Fruit fly (Drosophila melanogaster) whole organism, embryonic: ENCODE data around the gene sau.
A peak's percentile ranks its signal among the peaks of the same experiment; 100 is the strongest.

Experiments
- Abd-B ChIP-seq: fragments of 200-800 bp; sonication (Bioruptor generic); optimal IDR thresholded peaks from 2 replicates; lab custom pipeline; 2018; ENCODE audit warnings: missing biosample characterization, mild to moderate bottlenecking, missing genetic modification characterization, moderate library complexity
- CG10462 ChIP-seq: fragments of 200-800 bp; sonication (Bioruptor generic); optimal IDR thresholded peaks from 2 replicates; lab custom pipeline; 2016; ENCODE audit warnings: missing biosample characterization, missing genetic modification characterization
- CG11695 ChIP-seq: fragments of 200-800 bp; sonication (Bioruptor generic); IDR thresholded peaks from 3 replicates; pipeline ENCODE4 v1.3.6; 2022; ENCODE audit warnings: missing biosample characterization, missing genetic modification characterization
- CG12104 ChIP-seq: fragments of 200-800 bp; sonication (Bioruptor generic); optimal IDR thresholded peaks from 3 replicates; lab custom pipeline; 2016; ENCODE audit warnings: missing biosample characterization, missing genetic modification characterization
- CG12155 ChIP-seq: fragments of 200-800 bp; sonication (Bioruptor generic); optimal IDR thresholded peaks from 3 replicates; lab custom pipeline; 2016; ENCODE audit warnings: missing biosample characterization, missing genetic modification characterization
- CG12236 ChIP-seq: fragments of 200-800 bp; sonication (Bioruptor generic); optimal IDR thresholded peaks from 2 replicates; lab custom pipeline; 2016; ENCODE audit warnings: missing biosample characterization, missing genetic modification characterization
- CG16863 ChIP-seq: fragments of 200-800 bp; sonication (Bioruptor generic); optimal IDR thresholded peaks from 3 replicates; lab custom pipeline; 2016; ENCODE audit warnings: missing biosample characterization, missing genetic modification characterization
- CG18599 ChIP-seq: fragments of 200-800 bp; sonication (Bioruptor generic); optimal IDR thresholded peaks from 3 replicates; lab custom pipeline; 2017; ENCODE audit warnings: missing biosample characterization, missing genetic modification characterization, mild to moderate bottlenecking, moderate library complexity, missing genetic modification reagents
- CG18764 ChIP-seq: fragments of 200-800 bp; sonication (Bioruptor generic); optimal IDR thresholded peaks from 3 replicates; lab custom pipeline; 2016; ENCODE audit warnings: missing biosample characterization, missing genetic modification characterization
- CG2678 ChIP-seq: fragments of 200-800 bp; sonication (Bioruptor generic); optimal IDR thresholded peaks from 3 replicates; lab custom pipeline; 2019; ENCODE audit warnings: missing biosample characterization, mild to moderate bottlenecking, missing genetic modification characterization, moderate library complexity
- CG31365 ChIP-seq: fragments of 200-800 bp; sonication (Bioruptor generic); optimal IDR thresholded peaks from 2 replicates; lab custom pipeline; 2018; ENCODE audit warnings: missing biosample characterization, mild to moderate bottlenecking, missing genetic modification characterization
- CG31441 ChIP-seq: fragments of 200-800 bp; sonication (Bioruptor generic); IDR thresholded peaks from 2 replicates; pipeline ENCODE4 v1.3.6; 2022; ENCODE audit warnings: missing biosample characterization, missing genetic modification characterization
- CG33213 ChIP-seq: fragments of 200-800 bp; sonication (Bioruptor generic); optimal IDR thresholded peaks from 3 replicates; lab custom pipeline; 2016; ENCODE audit warnings: missing biosample characterization, missing genetic modification characterization
- CG43689 ChIP-seq: fragments of 200-800 bp; sonication (Bioruptor generic); IDR thresholded peaks from 2 replicates; pipeline ENCODE4 v1.3.6; 2022; ENCODE audit warnings: missing biosample characterization, missing genetic modification characterization
- CG5245 ChIP-seq: fragments of 200-800 bp; sonication (Bioruptor generic); optimal IDR thresholded peaks from 3 replicates; lab custom pipeline; 2016; ENCODE audit warnings: missing biosample characterization, missing genetic modification characterization
- CG6689 ChIP-seq: fragments of 200-800 bp; sonication (Bioruptor generic); IDR thresholded peaks from 2 replicates; pipeline ENCODE4 v1.3.6; 2022; ENCODE audit warnings: missing biosample characterization, missing genetic modification characterization
- CG6765 ChIP-seq: fragments of 200-800 bp; sonication (Bioruptor generic); optimal IDR thresholded peaks from 3 replicates; lab custom pipeline; 2017; ENCODE audit warnings: missing biosample characterization, mild to moderate bottlenecking, missing genetic modification characterization
- CG8089 ChIP-seq: fragments of 200-800 bp; sonication (Bioruptor generic); optimal IDR thresholded peaks from 3 replicates; lab custom pipeline; 2016; ENCODE audit warnings: missing biosample characterization, missing genetic modification characterization
- CG8290 ChIP-seq, 3 experiments: fragments of 200-800 bp; sonication (Bioruptor generic); optimal IDR thresholded peaks; 2 replicates each; lab custom pipeline; 2016 to 2019; ENCODE audit warnings: missing biosample characterization in 3 of 3, missing genetic modification characterization in 3 of 3, mild to moderate bottlenecking in 2 of 3, moderate library complexity in 1 of 3
- Dref ChIP-seq: fragments of 200-800 bp; sonication (Bioruptor generic); IDR thresholded peaks from 2 replicates; pipeline ENCODE4 v1.3.6; 2022; ENCODE audit warnings: missing biosample characterization, missing genetic modification characterization
- Hand ChIP-seq: fragments of 200-800 bp; sonication (Bioruptor generic); optimal IDR thresholded peaks from 2 replicates; lab custom pipeline; 2017; ENCODE audit warnings: mild to moderate bottlenecking, missing biosample characterization, missing genetic modification reagents, missing genetic modification characterization
- HmgD ChIP-seq: fragments of 200-800 bp; sonication (Bioruptor generic); optimal IDR thresholded peaks from 3 replicates; lab custom pipeline; 2016; ENCODE audit warnings: missing biosample characterization, missing genetic modification characterization
- Meics ChIP-seq: fragments of 200-800 bp; sonication (Bioruptor generic); optimal IDR thresholded peaks from 2 replicates; lab custom pipeline; 2017; ENCODE audit warnings: missing biosample characterization, mild to moderate bottlenecking, missing genetic modification characterization
- Nf-YC ChIP-seq: fragments of 200-800 bp; optimal IDR thresholded peaks from 3 replicates; lab custom pipeline; 2019; ENCODE audit warnings: missing biosample characterization, mild to moderate bottlenecking, missing genetic modification characterization, moderate library complexity
- Pdp1 ChIP-seq, 2 experiments: fragments of 200-800 bp; sonication (Bioruptor generic); optimal IDR thresholded peaks; 3 replicates each; lab custom pipeline; 2016; ENCODE audit warnings: missing biosample characterization in 2 of 2, missing genetic modification characterization in 2 of 2, mild to moderate bottlenecking in 1 of 2, moderate library complexity in 1 of 2
- Side ChIP-seq: fragments of 200-800 bp; sonication (Bioruptor generic); optimal IDR thresholded peaks from 2 replicates; lab custom pipeline; 2016; ENCODE audit warnings: missing biosample characterization, missing genetic modification characterization
- Ssrp ChIP-seq: fragments of 200-800 bp; sonication (Bioruptor generic); optimal IDR thresholded peaks from 2 replicates; lab custom pipeline; 2018; ENCODE audit warnings: missing biosample characterization, mild to moderate bottlenecking, missing genetic modification characterization, moderate library complexity
- Stat92E ChIP-seq, 3 experiments: fragments of >200 bp in 2 of 3; fragments of 200-800 bp in 1 of 3; sonication (Bioruptor generic) in 1 of 3; optimal IDR thresholded peaks; 2 replicates each; lab custom pipeline; 2017 to 2019; ENCODE audit warnings: missing biosample characterization in 3 of 3, missing genetic modification characterization in 3 of 3, mild to moderate bottlenecking in 1 of 3, moderate library complexity in 1 of 3
- ab ChIP-seq: fragments of 200-800 bp; sonication (Bioruptor generic); optimal IDR thresholded peaks from 2 replicates; lab custom pipeline; 2016; ENCODE audit warnings: missing biosample characterization, missing genetic modification characterization
- abd-A ChIP-seq: fragments of 200-800 bp; sonication (Bioruptor generic); optimal IDR thresholded peaks from 3 replicates; lab custom pipeline; 2019; ENCODE audit warnings: missing biosample characterization, mild to moderate bottlenecking, missing genetic modification characterization, moderate library complexity
- ac ChIP-seq: fragments of 200-800 bp; sonication (Bioruptor generic); optimal IDR thresholded peaks from 3 replicates; lab custom pipeline; 2017; ENCODE audit warnings: missing biosample characterization, mild to moderate bottlenecking, missing genetic modification characterization
- aop ChIP-seq: fragments of 200-800 bp; sonication (Bioruptor generic); IDR thresholded peaks from 2 replicates; pipeline ENCODE4 v1.3.6; 2022; ENCODE audit warnings: missing biosample characterization, missing genetic modification characterization
- bbx ChIP-seq: fragments of 200-800 bp; sonication (Bioruptor generic); IDR thresholded peaks from 2 replicates; pipeline ENCODE4 v1.3.6; 2022; ENCODE audit warnings: missing biosample characterization, missing genetic modification characterization; ENCODE audit not compliant: partially characterized antibody
- chm ChIP-seq: fragments of 200-800 bp; sonication (Bioruptor generic); IDR thresholded peaks from 2 replicates; pipeline ENCODE4 v1.3.6; 2022; ENCODE audit warnings: missing biosample characterization, missing genetic modification characterization
- croc ChIP-seq: fragments of 200-800 bp; sonication (Bioruptor generic); conservative IDR thresholded peaks from 3 replicates; pipeline ENCODE4 v1.3.6; 2022; ENCODE audit warnings: missing biosample characterization, missing genetic modification characterization
- cwo ChIP-seq: fragments of 200-800 bp; sonication (Bioruptor generic); optimal IDR thresholded peaks from 3 replicates; lab custom pipeline; 2017; ENCODE audit warnings: missing biosample characterization, missing genetic modification characterization, mild to moderate bottlenecking, moderate library complexity, missing genetic modification reagents
- da ChIP-seq: fragments of 200-800 bp; sonication (Bioruptor generic); optimal IDR thresholded peaks from 2 replicates; lab custom pipeline; 2016; ENCODE audit warnings: missing biosample characterization, missing genetic modification characterization
- dan ChIP-seq: fragments of 200-800 bp; sonication (Bioruptor generic); IDR thresholded peaks from 2 replicates; pipeline ENCODE4 v1.3.6; 2022; ENCODE audit warnings: missing biosample characterization, missing genetic modification characterization
- dati ChIP-seq: fragments of 200-800 bp; sonication (Bioruptor generic); IDR thresholded peaks from 2 replicates; pipeline ENCODE4 v1.3.6; 2022; ENCODE audit warnings: missing biosample characterization, missing genetic modification characterization
- ewg ChIP-seq: fragments of 200-800 bp; sonication (Bioruptor generic); optimal IDR thresholded peaks from 3 replicates; lab custom pipeline; 2017; ENCODE audit warnings: mild to moderate bottlenecking, missing biosample characterization, missing genetic modification reagents, missing genetic modification characterization
- fd96Cb ChIP-seq: fragments of 200-800 bp; sonication (Bioruptor generic); optimal IDR thresholded peaks from 2 replicates; lab custom pipeline; 2018; ENCODE audit warnings: missing biosample characterization, mild to moderate bottlenecking, missing genetic modification characterization, moderate library complexity
- hth ChIP-seq: fragments of >200 bp; optimal IDR thresholded peaks from 2 replicates; lab custom pipeline; 2017; ENCODE audit warnings: inconsistent platforms
- jigr1 ChIP-seq: fragments of 200-800 bp; sonication (Bioruptor generic); IDR thresholded peaks from 3 replicates; pipeline ENCODE4 v1.3.6; 2022; ENCODE audit warnings: missing biosample characterization, missing genetic modification characterization
- kni ChIP-seq: fragments of 200-800 bp; sonication (Bioruptor generic); optimal IDR thresholded peaks from 3 replicates; lab custom pipeline; 2017; ENCODE audit warnings: mild to moderate bottlenecking, missing biosample characterization, missing genetic modification reagents, missing genetic modification characterization
- otp ChIP-seq: fragments of 200-800 bp; sonication (Bioruptor generic); IDR thresholded peaks from 3 replicates; pipeline ENCODE4, ENCODE4 v1.3.6; 2022; ENCODE audit warnings: missing biosample characterization, missing genetic modification characterization
- pfk ChIP-seq: fragments of 200-800 bp; sonication (Bioruptor generic); optimal IDR thresholded peaks from 2 replicates; lab custom pipeline; 2018; ENCODE audit warnings: missing biosample characterization, mild to moderate bottlenecking, missing genetic modification characterization, moderate library complexity
- scrt ChIP-seq: fragments of 200-800 bp; sonication (Bioruptor generic); optimal IDR thresholded peaks from 2 replicates; lab custom pipeline; 2018; ENCODE audit warnings: missing biosample characterization, mild to moderate bottlenecking, missing genetic modification characterization, moderate library complexity
- sima ChIP-seq: fragments of 200-800 bp; sonication (Bioruptor generic); optimal IDR thresholded peaks from 2 replicates; lab custom pipeline; 2016; ENCODE audit warnings: missing biosample characterization, missing genetic modification characterization
- z ChIP-seq: fragments of 200-800 bp; sonication (Bioruptor generic); IDR thresholded peaks from 3 replicates; pipeline ENCODE4 v1.3.6; 2022; ENCODE audit warnings: missing biosample characterization, missing genetic modification characterization
- zfh2 ChIP-seq: fragments of 200-800 bp; sonication (Bioruptor generic); optimal IDR thresholded peaks from 2 replicates; lab custom pipeline; 2016; ENCODE audit warnings: missing biosample characterization, missing genetic modification characterization

Gene sau

DNA sequence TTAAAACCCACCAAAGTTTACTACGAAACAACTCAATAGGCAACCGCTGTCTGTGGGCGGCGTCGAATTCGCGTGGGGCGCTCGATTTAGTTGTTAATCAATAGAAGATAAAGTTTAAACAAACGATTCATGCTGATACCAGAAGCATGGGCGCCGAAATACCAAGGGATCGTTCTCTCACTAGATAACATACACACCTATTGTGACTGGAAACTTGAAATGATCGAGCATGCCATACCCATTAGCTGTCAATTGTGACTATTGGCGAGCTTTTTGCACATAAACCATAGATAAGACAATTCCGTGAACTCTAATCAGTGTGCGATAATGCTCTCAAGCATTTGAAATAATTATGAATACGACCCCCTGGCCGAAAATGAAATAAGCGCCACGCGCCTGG lies 46.8 kb upstream of the sau start (continued):
- peak; percentile 73 to 82 for TF ChIP-seq Pdp1 (GFP tag; optimal IDR thresholded peaks at IDR 0.05; lab: Kevin White, UChicago)
- 0 out of 3 replicates have a peak, but pooled peaks have one; percentile 53 for TF ChIP-seq otp
- no peak for TF ChIP-seq bbx (GFP tag; lab: Robert Waterston, UW)
- TF ChIP-seq aop: 0 out of 2 replicates have a peak, but pooled peaks have one; percentile 5
- peak; percentile 75 for TF ChIP-seq abd-A (tag; lab: Kevin White, UChicago)
- peak; percentile 60 for TF ChIP-seq Hand (GFP tag; lab: Kevin White, UChicago)
- TF ChIP-seq ac: no peak
- peak; percentile 26 for TF ChIP-seq CG8089 (GFP tag; lab: Kevin White, UChicago)
- TF ChIP-seq CG5245 (GFP tag; lab: Kevin White, UChicago): peak; percentile 55
- TF ChIP-seq Side (GFP tag; lab: Kevin White, UChicago): peak; percentile 74
- TF ChIP-seq scrt: peak; percentile 60
- TF ChIP-seq CG16863 (GFP tag; lab: Kevin White, UChicago): peak; percentile 60
- no peak for TF ChIP-seq kni
- TF ChIP-seq da (GFP tag; lab: Kevin White, UChicago): no peak
- TF ChIP-seq CG31365 (tag; lab: Kevin White, UChicago): peak; percentile 45
- peak; percentile 57 for TF ChIP-seq ewg (GFP tag; lab: Kevin White, UChicago)
- TF ChIP-seq jigr1 (GFP tag; lab: Robert Waterston, UW): peak; percentile 55; the same call in 2 of the 3 replicates
- TF ChIP-seq CG6765 (GFP tag; lab: Kevin White, UChicago): peak; percentile 58
- peak; percentile 2 for TF ChIP-seq CG10462 (GFP tag; lab: Kevin White, UChicago)
- peak; percentile 21; the same call in 1 of the 3 replicates for TF ChIP-seq croc (GFP tag; lab: Robert Waterston, UW)
- peak; percentile 64 for TF ChIP-seq fd96Cb (tag; lab: Kevin White, UChicago)
- TF ChIP-seq Nf-YC (tag; lab: Kevin White, UChicago): peak; percentile 2
- TF ChIP-seq CG12104 (GFP tag; lab: Kevin White, UChicago): no peak
- peak; percentile 39 for TF ChIP-seq HmgD (GFP tag; lab: Kevin White, UChicago)
- peak; percentile 59 for TF ChIP-seq CG18764 (GFP tag; lab: Kevin White, UChicago)
- peak; percentile 64 for TF ChIP-seq Ssrp (tag; lab: Kevin White, UChicago)
- no peak; the same call in 1 of the 2 replicates for TF ChIP-seq CG31441 (GFP tag; lab: Robert Waterston, UW)
- TF ChIP-seq Meics (GFP tag; lab: Kevin White, UChicago): peak; percentile 80
- no peak for TF ChIP-seq dan (GFP tag; lab: Robert Waterston, UW)
- no peak for TF ChIP-seq ab (GFP tag; lab: Kevin White, UChicago)
- peak; percentile 64 for TF ChIP-seq chm
- peak; percentile 74 for TF ChIP-seq cwo (GFP tag; lab: Kevin White, UChicago)
- peak; percentile 34 for TF ChIP-seq sima (GFP tag; lab: Kevin White, UChicago)
- peak; percentile 66 for TF ChIP-seq Abd-B
- TF ChIP-seq CG12236: peak; percentile 8
- TF ChIP-seq hth: no peak
- 0 out of 2 replicates have a peak, but pooled peaks have one; percentile 21 for TF ChIP-seq dati
- no peak for TF ChIP-seq z (GFP tag; lab: Robert Waterston, UW)
- TF ChIP-seq CG18599 (GFP tag; lab: Kevin White, UChicago): peak; percentile 86
- peak; percentile 86 for TF ChIP-seq CG2678 (tag; lab: Kevin White, UChicago)
- TF ChIP-seq zfh2 (GFP tag; lab: Kevin White, UChicago): peak; percentile 83
- peak; percentile 75 for TF ChIP-seq CG12155 (GFP tag; lab: Kevin White, UChicago)
- TF ChIP-seq CG11695 (GFP tag; lab: Robert Waterston, UW): peak; percentile 66
- no peak for TF ChIP-seq Stat92E (GFP tag; optimal IDR thresholded peaks at IDR 0.05; lab: Kevin White, UChicago)
- peak; percentile 24 for TF ChIP-seq CG33213 (GFP tag; lab: Kevin White, UChicago)
- TF ChIP-seq CG43689: peak; percentile 15; the same call in 1 of the 2 replicates
- TF ChIP-seq pfk (GFP tag; lab: Kevin White, UChicago): no peak
- TF ChIP-seq CG8290 (GFP tag; optimal IDR thresholded peaks at IDR 0.05; lab: Kevin White, UChicago): no peak
- peak in 1 of 2 experiments; percentile 86 for TF ChIP-seq CG8290 (tag; optimal IDR thresholded peaks at IDR 0.05; lab: Kevin White, UChicago)
- TF ChIP-seq Dref (GFP tag; lab: Robert Waterston, UW): no peak
- peak; percentile 58 for TF ChIP-seq CG6689 (GFP tag; lab: Robert Waterston, UW)
